Worm (Caenorhabditis elegans): Measurements from ENCODE around the gene wrt-4.

wrt-4 gene

DNA sequence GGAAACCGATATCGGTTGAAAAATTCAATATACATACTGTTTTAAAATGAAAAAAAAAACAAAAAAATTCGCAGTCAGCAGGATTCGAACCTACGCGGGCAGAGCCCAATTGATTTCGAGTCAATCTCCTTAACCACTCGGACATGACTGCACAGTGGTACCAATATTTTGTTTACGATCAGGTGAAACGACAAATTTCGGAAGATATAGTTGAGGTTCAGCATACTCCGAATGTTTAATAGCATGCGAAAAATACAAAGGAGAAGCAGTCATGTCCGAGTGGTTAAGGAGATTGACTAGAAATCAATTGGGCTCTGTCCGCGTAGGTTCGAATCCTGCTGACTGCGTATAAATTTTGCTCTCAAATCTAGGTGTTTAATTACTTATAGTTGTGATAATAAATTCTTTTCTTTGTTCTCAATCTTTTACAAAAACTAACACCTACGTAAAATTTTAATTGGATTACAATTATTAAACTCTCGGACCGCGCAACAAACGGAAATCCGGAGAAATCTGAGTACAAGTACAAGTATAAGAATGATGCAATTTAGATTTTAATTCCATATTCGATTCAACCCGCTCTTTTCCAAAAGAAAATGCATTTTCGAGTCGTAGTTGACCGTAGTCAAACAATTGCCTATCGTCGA lies 16.3 kb upstream of the wrt-4 start, which contains the start of gene Y7A5A.13:
Y7A5A.13 (plus strand) TSS at position 597 of the 647 bp plus-strand sequence.
- TF ChIP-seq med-1 (GFP tag; optimal IDR thresholded peaks at IDR 0.05; ENCODE audit: insufficient read depth), result no peak
- TF ChIP-seq flt-1 (GFP tag; IDR thresholded peaks at IDR 0.05), result no peak
- TF ChIP-seq T22C8.4 (GFP tag; IDR thresholded peaks at IDR 0.05), result no peak
- TF ChIP-seq tab-1 (GFP tag; IDR thresholded peaks at IDR 0.05), result no peak
- no peak for TF ChIP-seq ref-1 (GFP tag; conservative IDR thresholded peaks at IDR 0.05)
- no peak for TF ChIP-seq ztf-23 (GFP tag; IDR thresholded peaks at IDR 0.05)
- no peak for TF ChIP-seq ztf-29 (GFP tag; IDR thresholded peaks at IDR 0.05)
- no peak for TF ChIP-seq cog-1 (tag; optimal IDR thresholded peaks at IDR 0.05)
- no peak for TF ChIP-seq klf-2 (GFP tag; conservative IDR thresholded peaks at IDR 0.05)

DNA sequence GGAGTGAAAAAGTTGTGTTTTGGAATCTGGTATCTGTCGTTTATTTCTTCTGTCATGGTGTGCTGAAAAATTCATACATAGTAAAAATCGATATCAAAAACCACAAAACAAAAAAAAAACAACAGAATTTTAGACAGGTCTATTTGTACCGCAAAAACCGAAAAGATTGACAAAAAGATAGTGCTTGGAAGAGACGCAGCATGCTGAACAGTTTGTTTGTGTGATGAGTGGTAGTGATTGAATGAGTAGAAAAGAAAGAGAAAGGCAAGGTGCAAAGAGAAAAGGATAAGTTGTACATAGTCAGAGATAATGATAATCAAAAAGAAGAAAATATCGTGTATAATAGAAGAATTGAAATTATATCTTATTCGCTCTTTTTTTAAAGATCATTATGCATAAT lies 15.6 kb upstream of the wrt-4 start, which contains the start of gene Y7A5A.2:
Y7A5A.2 (minus strand) TSS at position 62 of the 400 bp plus-strand sequence.
- TF ChIP-seq ref-1 (GFP tag; conservative IDR thresholded peaks at IDR 0.05), result no peak
- no peak for TF ChIP-seq T22C8.4 (GFP tag; IDR thresholded peaks at IDR 0.05)
- no peak for TF ChIP-seq flt-1 (GFP tag; IDR thresholded peaks at IDR 0.05)
- TF ChIP-seq tab-1 (GFP tag; IDR thresholded peaks at IDR 0.05), result no peak
- TF ChIP-seq med-1 (GFP tag; optimal IDR thresholded peaks at IDR 0.05; ENCODE audit: insufficient read depth), result no peak
- TF ChIP-seq klf-2 (GFP tag; conservative IDR thresholded peaks at IDR 0.05), result no peak
- no peak for TF ChIP-seq cog-1 (tag; optimal IDR thresholded peaks at IDR 0.05)
- TF ChIP-seq ztf-29 (GFP tag; IDR thresholded peaks at IDR 0.05), result no peak
- no peak for TF ChIP-seq ztf-23 (GFP tag; IDR thresholded peaks at IDR 0.05)

DNA sequence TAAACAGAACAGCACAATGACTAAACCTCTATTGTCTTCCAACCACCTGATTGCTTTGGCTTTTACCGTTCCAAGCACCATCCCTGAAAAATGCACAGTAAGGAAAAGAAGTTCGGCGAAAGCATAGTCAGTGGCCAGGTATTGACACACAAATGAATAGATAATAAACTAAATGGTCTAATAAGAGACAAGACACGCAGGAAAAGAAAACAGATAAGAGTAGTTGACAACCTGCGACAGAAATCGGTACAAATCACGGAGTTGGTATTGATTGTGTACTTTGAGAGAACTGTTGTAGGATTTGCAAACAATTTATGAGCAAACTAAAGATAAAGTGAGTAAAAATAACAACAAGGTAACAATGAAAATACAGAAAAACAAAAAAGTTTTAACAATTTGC lies 14.3 kb upstream of the wrt-4 start, which contains the start of gene Y7A5A.1:
Y7A5A.1 (minus strand) TSS at position 83 of the 400 bp plus-strand sequence.
- TF ChIP-seq ztf-23 (GFP tag; IDR thresholded peaks at IDR 0.05) (no peak), med-1 (GFP tag; optimal IDR thresholded peaks at IDR 0.05; ENCODE audit: insufficient read depth) (no peak), ztf-29 (GFP tag; IDR thresholded peaks at IDR 0.05) (no peak), ref-1 (GFP tag; conservative IDR thresholded peaks at IDR 0.05) (no peak), klf-2 (GFP tag; conservative IDR thresholded peaks at IDR 0.05) (no peak), T22C8.4 (GFP tag; IDR thresholded peaks at IDR 0.05) (no peak), tab-1 (GFP tag; IDR thresholded peaks at IDR 0.05) (no peak), flt-1 (GFP tag; IDR thresholded peaks at IDR 0.05) (no peak), cog-1 (tag; optimal IDR thresholded peaks at IDR 0.05) (no peak)

DNA sequence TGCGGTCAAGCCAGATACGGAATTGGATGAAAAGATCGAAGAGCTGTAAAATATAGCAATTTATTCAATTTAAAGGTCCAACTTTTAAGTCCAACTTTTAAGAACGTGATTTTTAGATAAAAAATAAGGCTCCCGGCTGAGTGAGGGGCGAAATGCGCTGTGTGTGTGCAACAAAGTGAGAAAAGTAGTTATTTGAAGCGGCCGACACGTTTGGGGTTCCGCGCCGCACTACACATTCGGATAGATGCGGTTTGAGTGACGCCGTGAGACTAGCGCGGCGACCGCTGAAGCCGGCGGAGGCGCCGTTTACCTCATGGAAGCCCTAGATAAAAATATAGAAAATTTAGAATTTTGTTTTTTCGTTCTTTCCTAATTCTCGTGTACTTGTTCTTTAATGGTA lies 13.7 kb upstream of the wrt-4 start:
- no peak for TF ChIP-seq klf-2 (GFP tag; conservative IDR thresholded peaks at IDR 0.05)

DNA sequence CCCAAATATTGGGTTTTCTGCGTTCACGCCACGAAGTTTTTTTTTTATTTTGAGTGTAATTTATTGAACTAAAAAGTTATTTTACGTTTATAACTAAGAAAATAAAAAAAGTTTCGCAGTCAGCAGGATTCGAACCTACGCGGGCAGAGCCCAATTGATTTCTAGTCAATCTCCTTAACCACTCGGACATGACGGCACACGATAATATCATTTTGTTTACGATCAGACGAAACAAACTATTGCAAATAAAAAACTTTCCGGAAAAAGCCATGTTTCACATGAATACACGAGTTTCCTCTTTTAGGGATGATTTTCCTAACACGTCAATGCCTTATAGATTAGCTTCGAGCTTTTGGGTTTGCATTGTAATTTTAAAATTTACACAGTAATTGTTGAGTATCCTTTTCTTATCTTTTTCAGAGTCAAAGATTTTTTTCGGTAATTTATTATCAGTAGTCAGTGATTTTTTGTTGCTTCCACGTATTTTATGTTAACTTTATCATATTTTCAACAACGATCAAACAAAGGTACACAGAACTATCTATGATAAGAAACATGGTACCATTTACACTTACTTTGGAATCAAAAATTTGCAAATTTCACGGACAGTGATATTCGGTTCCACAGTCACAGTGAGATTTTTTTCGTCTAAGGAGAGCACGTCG lies 13.0 kb upstream of the wrt-4 start:
- no peak for TF ChIP-seq tab-1 (GFP tag; IDR thresholded peaks at IDR 0.05)
- TF ChIP-seq ztf-29 (GFP tag; IDR thresholded peaks at IDR 0.05), result no peak
- TF ChIP-seq cog-1 (tag; optimal IDR thresholded peaks at IDR 0.05), result no peak
- TF ChIP-seq med-1 (GFP tag; optimal IDR thresholded peaks at IDR 0.05; ENCODE audit: insufficient read depth), result no peak
- TF ChIP-seq ztf-23 (GFP tag; IDR thresholded peaks at IDR 0.05), result no peak
- TF ChIP-seq ref-1 (GFP tag; conservative IDR thresholded peaks at IDR 0.05), result no peak
- TF ChIP-seq klf-2 (GFP tag; conservative IDR thresholded peaks at IDR 0.05), result no peak
- TF ChIP-seq flt-1 (GFP tag; IDR thresholded peaks at IDR 0.05), result no peak
- no peak for TF ChIP-seq T22C8.4 (GFP tag; IDR thresholded peaks at IDR 0.05)

DNA sequence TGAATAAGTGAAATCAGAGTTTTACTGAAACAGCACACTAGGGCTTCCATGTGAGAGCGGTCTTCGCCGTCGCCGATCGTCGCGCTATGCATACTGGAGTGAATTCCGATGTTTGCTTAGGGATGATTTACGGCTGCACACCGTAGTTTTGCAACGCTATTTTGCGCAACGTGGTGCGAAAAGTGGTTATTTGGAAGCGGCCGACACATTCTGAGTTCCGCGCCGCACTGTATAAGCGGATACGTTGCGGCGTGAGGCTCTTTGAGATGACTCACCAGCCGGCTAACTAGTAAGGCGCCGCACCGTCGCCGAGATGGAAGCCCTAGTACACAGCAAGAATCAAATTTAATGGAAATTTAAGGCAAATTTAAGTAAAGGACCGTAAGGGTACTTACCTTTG lies 11.5 kb upstream of the wrt-4 start:
- TF ChIP-seq ref-1 (GFP tag; conservative IDR thresholded peaks at IDR 0.05) (no peak), med-1 (GFP tag; optimal IDR thresholded peaks at IDR 0.05; ENCODE audit: insufficient read depth) (no peak), klf-2 (GFP tag; conservative IDR thresholded peaks at IDR 0.05) (no peak), ztf-29 (GFP tag; IDR thresholded peaks at IDR 0.05) (no peak), ztf-23 (GFP tag; IDR thresholded peaks at IDR 0.05) (no peak), cog-1 (tag; optimal IDR thresholded peaks at IDR 0.05) (no peak)

DNA sequence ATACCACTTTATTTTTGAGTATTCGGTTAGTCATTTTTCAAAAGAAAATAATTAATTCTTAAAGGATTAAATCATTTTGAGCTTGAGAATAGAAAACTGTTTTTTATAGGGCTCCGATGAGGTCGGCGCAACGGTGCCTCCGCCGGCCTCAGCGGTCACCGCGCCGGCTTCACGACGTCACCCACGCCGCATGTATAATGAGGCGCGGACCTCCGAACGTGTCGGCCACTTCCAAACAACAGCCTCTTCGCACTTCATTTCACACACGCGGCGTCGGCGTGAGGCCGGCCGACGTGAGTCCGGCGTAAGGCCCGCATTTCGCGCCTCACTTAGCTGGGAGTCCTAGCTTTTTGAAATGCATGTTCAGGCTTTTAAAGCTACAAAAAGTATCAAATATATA lies 9.8 kb upstream of the wrt-4 start:
- TF ChIP-seq T22C8.4 (GFP tag; IDR thresholded peaks at IDR 0.05), result no peak
- TF ChIP-seq cog-1 (tag; optimal IDR thresholded peaks at IDR 0.05), result no peak
- TF ChIP-seq flt-1 (GFP tag; IDR thresholded peaks at IDR 0.05), result no peak
- TF ChIP-seq ztf-29 (GFP tag; IDR thresholded peaks at IDR 0.05), result no peak
- no peak for TF ChIP-seq tab-1 (GFP tag; IDR thresholded peaks at IDR 0.05)
- no peak for TF ChIP-seq klf-2 (GFP tag; conservative IDR thresholded peaks at IDR 0.05)
- no peak for TF ChIP-seq ztf-23 (GFP tag; IDR thresholded peaks at IDR 0.05)
- TF ChIP-seq ref-1 (GFP tag; conservative IDR thresholded peaks at IDR 0.05), result no peak

DNA sequence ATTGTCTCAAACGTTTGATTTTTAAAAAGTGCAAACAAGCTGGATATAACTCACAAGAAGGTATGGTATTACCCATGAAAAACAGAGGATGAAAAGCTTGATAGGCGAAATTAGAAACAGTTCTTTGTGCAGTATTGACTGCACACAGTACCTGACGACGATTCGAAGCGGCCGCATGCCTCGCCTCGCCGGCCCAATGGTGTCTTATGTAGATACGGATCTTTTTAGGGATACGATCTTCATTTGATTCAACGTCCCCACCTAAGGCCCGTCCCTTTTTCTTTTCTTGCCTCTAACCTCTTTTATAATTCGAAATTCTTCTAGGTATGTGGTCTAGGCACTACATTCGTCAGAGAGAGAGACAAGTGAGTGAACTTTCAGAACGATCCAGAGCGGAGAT lies 9.1 kb upstream of the wrt-4 start, which contains the start of gene bus-17:
bus-17 (minus strand) TSS at position 208 of the 400 bp plus-strand sequence.
- TF ChIP-seq tab-1 (GFP tag; IDR thresholded peaks at IDR 0.05) (no peak), cog-1 (tag; optimal IDR thresholded peaks at IDR 0.05) (no peak), med-1 (GFP tag; optimal IDR thresholded peaks at IDR 0.05; ENCODE audit: insufficient read depth) (no peak)

DNA sequence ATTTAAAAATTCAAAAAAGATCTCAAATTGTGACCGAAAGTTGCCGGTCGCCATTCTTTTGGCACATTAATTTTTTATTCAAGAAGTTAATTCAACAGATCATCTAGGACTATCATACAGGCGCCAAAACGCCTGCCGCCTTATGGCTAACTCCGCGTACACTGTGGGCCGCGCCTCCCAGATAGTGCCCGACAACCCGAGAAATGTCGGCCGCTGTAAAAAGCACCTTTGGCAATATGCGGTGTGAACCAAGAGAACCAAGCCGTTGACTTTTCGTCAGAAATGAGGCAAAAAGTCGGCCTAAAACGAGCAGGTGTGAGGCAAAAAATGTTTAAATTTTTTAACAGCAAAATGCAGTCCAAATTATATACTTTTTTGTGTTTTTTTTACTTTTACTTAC lies 2.2 kb upstream of the wrt-4 start:
- no peak for TF ChIP-seq ref-1 (GFP tag; conservative IDR thresholded peaks at IDR 0.05)
- no peak for TF ChIP-seq flt-1 (GFP tag; IDR thresholded peaks at IDR 0.05)

DNA sequence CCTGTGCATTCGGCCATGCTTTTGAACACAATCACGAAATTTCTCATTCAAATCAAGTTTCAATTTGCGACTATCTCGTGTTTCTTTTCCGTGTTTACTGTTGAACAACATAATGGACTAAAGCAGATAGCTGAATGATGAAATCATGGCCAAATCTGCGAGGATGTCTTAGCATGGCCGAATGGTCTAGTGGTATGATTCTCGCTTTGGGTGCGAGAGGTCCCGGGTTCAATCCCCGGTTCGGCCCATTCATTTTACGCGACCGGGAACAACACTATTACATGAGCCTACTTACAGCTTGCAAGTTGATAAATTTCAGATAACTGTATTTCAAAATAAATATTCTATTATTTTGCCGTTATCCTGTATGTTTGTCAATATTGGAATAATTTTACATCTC lies 5.8 kb downstream of the wrt-4 start:
- TF ChIP-seq ztf-29 (GFP tag; IDR thresholded peaks at IDR 0.05) (no peak), med-1 (GFP tag; optimal IDR thresholded peaks at IDR 0.05; ENCODE audit: insufficient read depth) (no peak)
